Fruit fly (Drosophila melanogaster): ENCODE measurements around the gene CG8813.

The CG8813 gene

dm6 chr2L:2865560-2866309 lies 3.7 kb upstream of the CG8813 start (continued):
- TF ChIP-seq CG10366 (GFP tag; IDR thresholded peaks at IDR 0.05) (no peak), CG11093 (GFP tag; IDR thresholded peaks at IDR 0.05) (no peak), ab (GFP tag; optimal IDR thresholded peaks at IDR 0.05) (no peak), CG10209 (GFP tag; optimal IDR thresholded peaks at IDR 0.05) (no peak), E2f1 (GFP tag; IDR thresholded peaks at IDR 0.05) (no peak), Eip74EF (GFP tag; optimal IDR thresholded peaks at IDR 0.05) (no peak), Fer2 (tag; optimal IDR thresholded peaks at IDR 0.05) (no peak), slp2 (GFP tag; optimal IDR thresholded peaks at IDR 0.05) (no peak), CG17328 (GFP tag; IDR thresholded peaks at IDR 0.05) (no peak), CG16779 (GFP tag; IDR thresholded peaks at IDR 0.05) (no peak), nom (GFP tag; optimal IDR thresholded peaks at IDR 0.05) (no peak), fru (optimal IDR thresholded peaks at IDR 0.05) (no peak), chinmo (GFP tag; IDR thresholded peaks at IDR 0.05; ENCODE audit: partially characterized antibody) (0 out of 4 replicates have a peak, but pooled peaks have one; percentile 5), Trl (optimal IDR thresholded peaks at IDR 0.05) (no peak), Trl (GFP tag; optimal IDR thresholded peaks at IDR 0.05) (no peak), zfh2 (GFP tag; optimal IDR thresholded peaks at IDR 0.05) (no peak), bigmax (GFP tag; optimal IDR thresholded peaks at IDR 0.05) (no peak), YL-1 (GFP tag; optimal IDR thresholded peaks at IDR 0.05) (no peak), NK7.1 (GFP tag; optimal IDR thresholded peaks at IDR 0.05) (no peak), bowl (GFP tag; IDR thresholded peaks at IDR 0.05) (no peak), CG4328 (GFP tag; optimal IDR thresholded peaks at IDR 0.05) (no peak), phol (tag; optimal IDR thresholded peaks at IDR 0.05) (no peak), CG43689 (GFP tag; IDR thresholded peaks at IDR 0.05) (no peak), amos (GFP tag; IDR thresholded peaks at IDR 0.05; ENCODE audit: partially characterized antibody) (no peak), CG15479 (GFP tag; optimal IDR thresholded peaks at IDR 0.05) (no peak), CG6654 (GFP tag; optimal IDR thresholded peaks at IDR 0.05) (no peak), Fer3 (tag; optimal IDR thresholded peaks at IDR 0.05) (no peak), caup (GFP tag; optimal IDR thresholded peaks at IDR 0.05; ENCODE audit: severe bottlenecking) (no peak), gce (GFP tag; IDR thresholded peaks at IDR 0.05) (no peak), sob (GFP tag; IDR thresholded peaks at IDR 0.05) (no peak), Vsx1 (GFP tag; optimal IDR thresholded peaks at IDR 0.05) (no peak), Side (GFP tag; optimal IDR thresholded peaks at IDR 0.05) (no peak), her (GFP tag; optimal IDR thresholded peaks at IDR 0.05) (no peak), D (optimal IDR thresholded peaks at IDR 0.05) (no peak), D (GFP tag; optimal IDR thresholded peaks at IDR 0.05) (no peak), sens-2 (GFP tag; IDR thresholded peaks at IDR 0.05) (no peak), CG11398 (GFP tag; optimal IDR thresholded peaks at IDR 0.05) (no peak), crol (GFP tag; IDR thresholded peaks at IDR 0.05) (no peak), tin (GFP tag; optimal IDR thresholded peaks at IDR 0.05) (no peak), mirr (GFP tag; optimal IDR thresholded peaks at IDR 0.05) (peak; percentile 80)

- no peak for TF ChIP-seq croc (GFP tag; conservative IDR thresholded peaks at IDR 0.05)
- no peak for TF ChIP-seq sr (GFP tag; IDR thresholded peaks at IDR 0.05)
- TF ChIP-seq CG14050 (GFP tag; IDR thresholded peaks at IDR 0.05) = no peak
- TF ChIP-seq D (optimal IDR thresholded peaks at IDR 0.05) = no peak
- no peak for TF ChIP-seq D (GFP tag; optimal IDR thresholded peaks at IDR 0.05)
- TF ChIP-seq CG6683 (GFP tag; optimal IDR thresholded peaks at IDR 0.05) = peak; percentile 21
- no peak for TF ChIP-seq Atf3 (GFP tag; optimal IDR thresholded peaks at IDR 0.05)
- peak; percentile 95 for TF ChIP-seq sd (tag; optimal IDR thresholded peaks at IDR 0.05)
- TF ChIP-seq CG10979 (tag; optimal IDR thresholded peaks at IDR 0.05) = no peak
- peak; percentile 4 for TF ChIP-seq twi (tag; optimal IDR thresholded peaks at IDR 0.05)
- TF ChIP-seq hb (GFP tag; IDR thresholded peaks at IDR 0.05; ENCODE audit: partially characterized antibody) = no peak
- no peak for TF ChIP-seq HmgZ (tag; optimal IDR thresholded peaks at IDR 0.05)
- peak; percentile 28; the same call in 1 of the 2 replicates for TF ChIP-seq stc (GFP tag; IDR thresholded peaks at IDR 0.05)
- TF ChIP-seq Oaz (GFP tag; IDR thresholded peaks at IDR 0.05) = 0 out of 2 replicates have a peak, but pooled peaks have one; percentile 17
Measured at dm6 chr2L:2872309-2872932, 3.0 kb downstream of the CG8813 start.
